Worm (Caenorhabditis elegans) whole organism, L4 larva: Measurements from ENCODE around the gene srsx-6.

Source experiments
- Y75B8A.6 ChIP-seq: fragments of 200-800 bp; sonication (Bioruptor generic); IDR thresholded peaks from 2 replicates; pipeline ENCODE4 v1.3.6; 2022; ENCODE audit warnings: missing genetic modification reagents, missing genetic modification characterization, missing compliant biosample characterization
- aly-2 ChIP-seq: sonication (generic microtip); optimal IDR thresholded peaks from 2 replicates; lab custom pipeline; 2018; ENCODE audit warnings: missing biosample characterization, missing genetic modification characterization
- ama-1 ChIP-seq: fragments of 150-350 bp; optimal IDR thresholded peaks from 2 replicates; lab custom pipeline; 2014; ENCODE audit warnings: inconsistent platforms, mixed read lengths
- egl-27 ChIP-seq: sonication (generic microtip); optimal IDR thresholded peaks from 3 replicates; lab custom pipeline; 2017; ENCODE audit warnings: missing biosample characterization, missing genetic modification reagents, missing genetic modification characterization
- fkh-10 ChIP-seq: fragments of 150-350 bp; optimal IDR thresholded peaks from 2 replicates; lab custom pipeline; 2014; ENCODE audit warnings: missing biosample characterization, missing genetic modification reagents, missing genetic modification characterization
- lim-7 ChIP-seq: fragments of 200-800 bp; sonication (Bioruptor generic); IDR thresholded peaks from 2 replicates; pipeline ENCODE4 v1.3.6; 2022; ENCODE audit warnings: missing genetic modification characterization, missing compliant biosample characterization
- nhr-28 ChIP-seq: fragments of 150-350 bp; optimal IDR thresholded peaks from 2 replicates; lab custom pipeline; 2014; ENCODE audit warnings: missing biosample characterization, missing genetic modification characterization
- nhr-6 ChIP-seq: fragments of 150-350 bp; optimal IDR thresholded peaks from 2 replicates; lab custom pipeline; 2014; ENCODE audit warnings: missing biosample characterization, missing genetic modification characterization
- nhr-77 ChIP-seq: fragments of 150-350 bp; optimal IDR thresholded peaks from 2 replicates; lab custom pipeline; 2014; ENCODE audit warnings: missing biosample characterization, missing genetic modification characterization
- pha-4 ChIP-seq, 2 experiments: fragments of 150-350 bp in 1 of 2; fragments of 200-800 bp in 1 of 2; sonication (Bioruptor generic) in 1 of 2; IDR thresholded peaks in 1 of 2; optimal IDR thresholded peaks in 1 of 2; 2 replicates each; pipeline versions ENCODE4 v1.3.6 to Lab custom; 2014 to 2022; ENCODE audit warnings: missing genetic modification characterization in 2 of 2, missing genetic modification reagents in 2 of 2, missing biosample characterization in 1 of 2, missing compliant biosample characterization in 1 of 2
- pqm-1 ChIP-seq: sonication (generic microtip); optimal IDR thresholded peaks from 2 replicates; lab custom pipeline; 2017; ENCODE audit warnings: missing biosample characterization, missing genetic modification characterization
- unc-130 ChIP-seq: sonication (generic microtip); optimal IDR thresholded peaks from 2 replicates; lab custom pipeline; 2016; ENCODE audit warnings: missing genetic modification reagents, missing genetic modification characterization, missing compliant biosample characterization

ce11 chrV:7932998-7933397, 6.1 kb downstream of the srsx-6 start, which contains the start of gene ncx-10:
- TF ChIP-seq pha-4 (GFP tag; IDR thresholded peaks at IDR 0.05; lab: Robert Waterston, UW) (no peak), pha-4 (tag; optimal IDR thresholded peaks at IDR 0.05; lab: Kevin White, UChicago) (no peak), aly-2 (tag; lab: Kevin White, UChicago) (no peak), nhr-28 (tag; lab: Kevin White, UChicago) (no peak), nhr-77 (tag; lab: Kevin White, UChicago) (no peak), unc-130 (no peak), egl-27 (no peak), Y75B8A.6 (GFP tag; lab: Robert Waterston, UW) (no peak), pqm-1 (tag; lab: Kevin White, UChicago) (no peak), ama-1 (no peak), fkh-10 (GFP tag; lab: Kevin White, UChicago) (no peak), lim-7 (GFP tag; lab: Robert Waterston, UW) (no peak), nhr-6 (tag; lab: Kevin White, UChicago) (no peak)
